Fruit fly (Drosophila melanogaster): ENCODE results near the gene CG11470.

CG11470 gene

dm6 chr3R:29589662-29590061 is at the start of gene CG11470:
Gene CG11470, minus strand, starts transcription at chr3R:29589762.
- TF ChIP-seq ttk (optimal IDR thresholded peaks at IDR 0.05) (no peak), Sin3A (optimal IDR thresholded peaks at IDR 0.05) (no peak), h (optimal IDR thresholded peaks at IDR 0.05) (no peak), psq (optimal IDR thresholded peaks at IDR 0.05) (no peak), insv (optimal IDR thresholded peaks at IDR 0.05) (no peak), Myc (optimal IDR thresholded peaks at IDR 0.05) (no peak)

dm6 chr3R:29625883-29626282 is 36.3 kb upstream of the CG11470 start:
- no peak for TF ChIP-seq h (optimal IDR thresholded peaks at IDR 0.05)
- TF ChIP-seq insv (optimal IDR thresholded peaks at IDR 0.05) = no peak
- TF ChIP-seq Myc (optimal IDR thresholded peaks at IDR 0.05) = no peak
- no peak for TF ChIP-seq ttk (optimal IDR thresholded peaks at IDR 0.05)
- TF ChIP-seq psq (optimal IDR thresholded peaks at IDR 0.05) = no peak
- no peak for TF ChIP-seq Sin3A (optimal IDR thresholded peaks at IDR 0.05)

dm6 chr3R:29620712-29621479 is 31.3 kb upstream of the CG11470 start:
- no peak for TF ChIP-seq psq (optimal IDR thresholded peaks at IDR 0.05)
- no peak for TF ChIP-seq ttk (optimal IDR thresholded peaks at IDR 0.05)
- no peak for TF ChIP-seq Myc (optimal IDR thresholded peaks at IDR 0.05)
- TF ChIP-seq h (optimal IDR thresholded peaks at IDR 0.05) = no peak
- TF ChIP-seq Sin3A (optimal IDR thresholded peaks at IDR 0.05) = no peak
- no peak for TF ChIP-seq insv (optimal IDR thresholded peaks at IDR 0.05)

dm6 chr3R:29618515-29619157 is 29.1 kb upstream of the CG11470 start, which contains the start of gene CG1907:
Gene CG1907, plus strand, starts transcription at chr3R:29619065.
- TF ChIP-seq psq (optimal IDR thresholded peaks at IDR 0.05) (no peak), ttk (optimal IDR thresholded peaks at IDR 0.05) (no peak)

dm6 chr3R:29617709-29618212 is 28.2 kb upstream of the CG11470 start:
- no peak for TF ChIP-seq ttk (optimal IDR thresholded peaks at IDR 0.05)
- no peak for TF ChIP-seq Sin3A (optimal IDR thresholded peaks at IDR 0.05)
- no peak for TF ChIP-seq h (optimal IDR thresholded peaks at IDR 0.05)
- no peak for TF ChIP-seq insv (optimal IDR thresholded peaks at IDR 0.05)
- TF ChIP-seq Myc (optimal IDR thresholded peaks at IDR 0.05) = no peak
- TF ChIP-seq psq (optimal IDR thresholded peaks at IDR 0.05) = no peak

dm6 chr3R:29617197-29617596 is 27.6 kb upstream of the CG11470 start:
- no peak for TF ChIP-seq Myc (optimal IDR thresholded peaks at IDR 0.05)
- no peak for TF ChIP-seq Sin3A (optimal IDR thresholded peaks at IDR 0.05)
- no peak for TF ChIP-seq insv (optimal IDR thresholded peaks at IDR 0.05)
- TF ChIP-seq psq (optimal IDR thresholded peaks at IDR 0.05) = no peak
- no peak for TF ChIP-seq h (optimal IDR thresholded peaks at IDR 0.05)
- no peak for TF ChIP-seq ttk (optimal IDR thresholded peaks at IDR 0.05)

- TF ChIP-seq h (optimal IDR thresholded peaks at IDR 0.05) = no peak
- TF ChIP-seq psq (optimal IDR thresholded peaks at IDR 0.05) = no peak
- TF ChIP-seq ttk (optimal IDR thresholded peaks at IDR 0.05) = no peak
- no peak for TF ChIP-seq Myc (optimal IDR thresholded peaks at IDR 0.05)
- TF ChIP-seq Sin3A (optimal IDR thresholded peaks at IDR 0.05) = no peak
- TF ChIP-seq insv (optimal IDR thresholded peaks at IDR 0.05) = no peak
Observed at dm6 chr3R:29610958-29611357, 21.4 kb upstream of the CG11470 start.

- no peak for TF ChIP-seq psq (optimal IDR thresholded peaks at IDR 0.05)
- TF ChIP-seq ttk (optimal IDR thresholded peaks at IDR 0.05) = no peak
- no peak for TF ChIP-seq h (optimal IDR thresholded peaks at IDR 0.05)
- no peak for TF ChIP-seq Myc (optimal IDR thresholded peaks at IDR 0.05)
- TF ChIP-seq Sin3A (optimal IDR thresholded peaks at IDR 0.05) = no peak
- TF ChIP-seq insv (optimal IDR thresholded peaks at IDR 0.05) = no peak
Observed at dm6 chr3R:29608177-29608576, 18.6 kb upstream of the CG11470 start, which contains the start of gene Diedel2. Gene Diedel2, plus strand, starts transcription at chr3R:29608477.

- TF ChIP-seq h (optimal IDR thresholded peaks at IDR 0.05) (no peak), insv (optimal IDR thresholded peaks at IDR 0.05) (no peak), Myc (optimal IDR thresholded peaks at IDR 0.05) (no peak), psq (optimal IDR thresholded peaks at IDR 0.05) (no peak), ttk (optimal IDR thresholded peaks at IDR 0.05) (no peak), Sin3A (optimal IDR thresholded peaks at IDR 0.05) (no peak)
Observed at dm6 chr3R:29600762-29601161, 11.2 kb upstream of the CG11470 start, which contains the start of gene CG7568. Gene CG7568, minus strand, starts transcription at chr3R:29600862.

- TF ChIP-seq h (optimal IDR thresholded peaks at IDR 0.05) (no peak), Myc (optimal IDR thresholded peaks at IDR 0.05) (no peak), psq (optimal IDR thresholded peaks at IDR 0.05) (no peak)
Observed at dm6 chr3R:29592139-29592814, 2.7 kb upstream of the CG11470 start.

- TF ChIP-seq Sin3A (optimal IDR thresholded peaks at IDR 0.05) (no peak), psq (optimal IDR thresholded peaks at IDR 0.05) (no peak), ttk (optimal IDR thresholded peaks at IDR 0.05) (no peak), insv (optimal IDR thresholded peaks at IDR 0.05) (no peak), Myc (optimal IDR thresholded peaks at IDR 0.05) (no peak), h (optimal IDR thresholded peaks at IDR 0.05) (no peak)
Observed at dm6 chr3R:29591481-29592138, 2.0 kb upstream of the CG11470 start, which contains the start of gene alph. Gene alph, plus strand, starts transcription at chr3R:29591831.

All from Kc167 (cell line).